Fruit fly (Drosophila melanogaster): ENCODE results near the gene elgi.
A peak's percentile ranks its signal among the peaks of the same experiment; 100 is the strongest.

dm6 chr3L:15988039-15988546 lies 31.7 kb downstream of the elgi start, which contains the start of gene Hip14:
- TF ChIP-seq fru (GFP tag; optimal IDR thresholded peaks at IDR 0.05) (peak; percentile 43), dl (GFP tag; optimal IDR thresholded peaks at IDR 0.05; ENCODE audit: insufficient read depth in 1 of 2, partially characterized antibody in 2 of 2) (no peak), pan (optimal IDR thresholded peaks at IDR 0.05) (no peak), psq (GFP tag; optimal IDR thresholded peaks at IDR 0.05) (peak; percentile 29), foxo (GFP tag; optimal IDR thresholded peaks at IDR 0.05) (peak in 1 of 2 experiments; percentile 43), CrebA (GFP tag; optimal IDR thresholded peaks at IDR 0.05; ENCODE audit: borderline replicate concordance) (no peak), Dif (GFP tag; optimal IDR thresholded peaks at IDR 0.05; ENCODE audit: partially characterized antibody) (no peak), GATAd (GFP tag; optimal IDR thresholded peaks at IDR 0.05) (no peak)

Measured in whole organism, wandering third instar larva.